Worm (Caenorhabditis elegans): ENCODE results near the gene sec-3.

Gene sec-3

DNA sequence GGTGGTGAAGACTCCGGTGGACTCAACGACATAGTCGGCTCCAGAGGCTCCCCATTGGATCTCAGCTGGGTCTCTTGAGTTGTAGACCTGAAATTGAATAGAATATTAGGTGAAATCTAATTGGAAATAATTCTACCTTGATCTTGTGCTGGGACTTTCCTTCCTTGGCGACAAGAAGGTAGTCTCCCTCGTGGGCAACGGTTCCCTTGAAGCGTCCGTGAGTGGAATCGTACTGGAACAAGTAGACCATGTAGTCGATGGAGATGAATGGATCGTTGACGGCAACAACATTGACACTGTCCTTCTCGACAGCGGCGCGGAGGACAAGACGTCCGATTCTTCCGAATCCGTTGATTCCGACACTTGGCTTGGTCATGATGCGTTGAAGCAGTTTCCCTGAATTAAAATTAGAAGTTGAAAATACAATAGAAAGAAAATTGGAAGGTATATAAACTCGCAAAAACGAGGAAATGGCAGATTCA is 13.3 kb upstream of the sec-3 start, which contains the start of gene gpd-3 (continued):
- TF ChIP-seq fkh-10 (GFP tag; optimal IDR thresholded peaks at IDR 0.05) (no peak), ceh-88 (GFP tag; IDR thresholded peaks at IDR 0.05) (no peak), efl-3 (GFP tag; optimal IDR thresholded peaks at IDR 0.05) (no peak)

DNA sequence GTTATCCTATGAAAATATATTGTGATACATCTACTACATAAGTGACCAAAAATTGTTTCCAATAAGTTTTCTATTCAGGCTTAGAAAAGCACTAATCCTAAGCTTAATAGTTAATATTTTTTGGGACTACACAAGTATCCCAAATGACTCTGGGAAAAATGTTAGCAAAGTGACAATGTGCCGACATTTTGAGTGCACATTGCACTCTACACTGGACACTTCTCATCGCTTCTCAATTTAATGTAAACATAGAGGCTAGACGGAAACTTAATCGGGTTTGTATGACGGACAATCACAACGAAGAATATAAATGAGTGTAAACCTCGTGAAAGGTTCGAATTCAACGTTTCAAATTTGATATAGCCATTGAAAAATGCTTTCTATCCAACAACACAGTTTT is 12.0 kb upstream of the sec-3 start:
- no peak for TF ChIP-seq fkh-8 (tag; optimal IDR thresholded peaks at IDR 0.05)
- no peak for TF ChIP-seq nhr-85 (tag)
- TF ChIP-seq dsc-1 (tag; optimal IDR thresholded peaks at IDR 0.05): no peak
- no peak for TF ChIP-seq efl-3 (GFP tag; optimal IDR thresholded peaks at IDR 0.05)
- no peak for TF ChIP-seq mef-2 (tag; optimal IDR thresholded peaks at IDR 0.05)
- TF ChIP-seq unc-130 (tag; optimal IDR thresholded peaks at IDR 0.05): no peak
- TF ChIP-seq xbp-1 (tag; optimal IDR thresholded peaks at IDR 0.05): no peak
- no peak for TF ChIP-seq ceh-63 (GFP tag; optimal IDR thresholded peaks at IDR 0.05)
- TF ChIP-seq dpl-1 (GFP tag; optimal IDR thresholded peaks at IDR 0.05): no peak
- no peak for TF ChIP-seq snpc-4 (tag; optimal IDR thresholded peaks at IDR 0.05)
- TF ChIP-seq nhr-47 (tag; optimal IDR thresholded peaks at IDR 0.05): peak; percentile 68
- TF ChIP-seq sptf-1 (tag; optimal IDR thresholded peaks at IDR 0.05): no peak
- TF ChIP-seq Y116A8C.19 (tag; optimal IDR thresholded peaks at IDR 0.05; ENCODE audit: borderline replicate concordance): no peak
- peak; percentile 38 for TF ChIP-seq elt-2 (tag; optimal IDR thresholded peaks at IDR 0.05)
- no peak for TF ChIP-seq skn-1 (tag; optimal IDR thresholded peaks at IDR 0.05)
- no peak for TF ChIP-seq pax-3 (tag; optimal IDR thresholded peaks at IDR 0.05)
- no peak for TF ChIP-seq C04F5.9 (tag; optimal IDR thresholded peaks at IDR 0.05)
- TF ChIP-seq pag-3 (tag; optimal IDR thresholded peaks at IDR 0.05; ENCODE audit: borderline replicate concordance, insufficient read depth): no peak
- TF ChIP-seq elt-3 (tag; optimal IDR thresholded peaks at IDR 0.05): peak in 1 of 6 experiments; percentile 29
- TF ChIP-seq alr-1 (tag; optimal IDR thresholded peaks at IDR 0.05; ENCODE audit: borderline replicate concordance): no peak
- TF ChIP-seq ceh-88 (GFP tag; IDR thresholded peaks at IDR 0.05): no peak
- TF ChIP-seq aly-2 (tag; optimal IDR thresholded peaks at IDR 0.05): peak; percentile 80
- no peak for TF ChIP-seq grh-1 (GFP tag; IDR thresholded peaks at IDR 0.05)
- no peak for TF ChIP-seq zag-1 (tag; optimal IDR thresholded peaks at IDR 0.05)
- TF ChIP-seq nhr-76 (tag; optimal IDR thresholded peaks at IDR 0.05): no peak
- peak; percentile 50 for TF ChIP-seq rnt-1 (tag; optimal IDR thresholded peaks at IDR 0.05)
- TF ChIP-seq lir-3 (tag; optimal IDR thresholded peaks at IDR 0.05; ENCODE audit: poor library complexity): peak; percentile 2
- TF ChIP-seq nhr-28 (tag; optimal IDR thresholded peaks at IDR 0.05): no peak
- TF ChIP-seq lin-14 (GFP tag; optimal IDR thresholded peaks at IDR 0.05): peak; percentile 53
- TF ChIP-seq snu-23 (GFP tag; optimal IDR thresholded peaks at IDR 0.05): peak; percentile 64
- TF ChIP-seq ces-1 (GFP tag; optimal IDR thresholded peaks at IDR 0.05): no peak
- TF ChIP-seq ceh-8 (GFP tag; optimal IDR thresholded peaks at IDR 0.05): no peak
- no peak for TF ChIP-seq unc-86 (tag; optimal IDR thresholded peaks at IDR 0.05)
- no peak for TF ChIP-seq fkh-10 (GFP tag; optimal IDR thresholded peaks at IDR 0.05)
- no peak for TF ChIP-seq hpl-2 (GFP tag; optimal IDR thresholded peaks at IDR 0.05)
- TF ChIP-seq nhr-237 (tag; optimal IDR thresholded peaks at IDR 0.05): no peak
- TF ChIP-seq hlh-17 (GFP tag; optimal IDR thresholded peaks at IDR 0.05; ENCODE audit: borderline replicate concordance): no peak
- no peak for TF ChIP-seq lin-15B (tag; optimal IDR thresholded peaks at IDR 0.05)
- TF ChIP-seq nhr-84 (tag; optimal IDR thresholded peaks at IDR 0.05): no peak
- no peak for TF ChIP-seq fkh-4 (tag; optimal IDR thresholded peaks at IDR 0.05; ENCODE audit: borderline replicate concordance)
- TF ChIP-seq mab-9 (GFP tag; IDR thresholded peaks at IDR 0.05): no peak
- TF ChIP-seq sox-4 (tag; optimal IDR thresholded peaks at IDR 0.05): no peak
- peak; percentile 45 for TF ChIP-seq nhr-19 (GFP tag; conservative IDR thresholded peaks at IDR 0.05)
- TF ChIP-seq unc-62 (GFP tag; optimal IDR thresholded peaks at IDR 0.05): no peak
- TF ChIP-seq mep-1 (tag; optimal IDR thresholded peaks at IDR 0.05): no peak
- no peak for TF ChIP-seq nhr-12 (tag; optimal IDR thresholded peaks at IDR 0.05)
- peak; percentile 10 for TF ChIP-seq nhr-20 (tag; optimal IDR thresholded peaks at IDR 0.05)
- TF ChIP-seq C16A3.4 (tag; optimal IDR thresholded peaks at IDR 0.05): peak; percentile 24
- TF ChIP-seq nhr-71 (tag; optimal IDR thresholded peaks at IDR 0.05): peak; percentile 62
- TF ChIP-seq tlp-1 (tag; optimal IDR thresholded peaks at IDR 0.05): no peak
